Fruit fly (Drosophila melanogaster) whole organism, embryonic: Measurements from ENCODE around the gene Gip.

Experiments
- Atf-2 ChIP-seq: fragments of 200-800 bp; sonication (Bioruptor generic); optimal IDR thresholded peaks from 2 replicates; lab custom pipeline; 2016; ENCODE audit warnings: missing biosample characterization, missing genetic modification characterization
- Blimp-1 ChIP-seq: fragments of 200-800 bp; sonication (Bioruptor generic); optimal IDR thresholded peaks from 3 replicates; lab custom pipeline; 2018; ENCODE audit warnings: missing biosample characterization, missing genetic modification characterization, mild to moderate bottlenecking, moderate library complexity, missing genetic modification reagents
- CG1024 ChIP-seq: fragments of 200-800 bp; sonication (Bioruptor generic); IDR thresholded peaks from 2 replicates; pipeline ENCODE4 v1.3.6; 2022; ENCODE audit warnings: missing biosample characterization, missing genetic modification characterization
- CG10959 ChIP-seq: fragments of 200-800 bp; sonication (Bioruptor generic); IDR thresholded peaks from 2 replicates; pipeline ENCODE4 v1.3.6; 2022; ENCODE audit warnings: missing biosample characterization, missing genetic modification characterization
- CG16813 ChIP-seq: fragments of 200-800 bp; sonication (Bioruptor generic); IDR thresholded peaks from 3 replicates; pipeline ENCODE4 v1.3.6; 2022; ENCODE audit warnings: missing biosample characterization, missing genetic modification characterization; ENCODE audit not compliant: partially characterized antibody
- CG17612 ChIP-seq: fragments of 200-800 bp; sonication (Bioruptor generic); IDR thresholded peaks from 2 replicates; pipeline ENCODE4 v1.3.6; 2022; ENCODE audit warnings: missing biosample characterization, missing genetic modification characterization
- CG2199 ChIP-seq: fragments of 200-800 bp; sonication (Bioruptor generic); IDR thresholded peaks from 3 replicates; pipeline ENCODE4 v1.3.6; 2022; ENCODE audit warnings: missing biosample characterization, missing genetic modification characterization
- CG2875 ChIP-seq: fragments of 200-800 bp; sonication (Bioruptor generic); optimal IDR thresholded peaks from 2 replicates; lab custom pipeline; 2017; ENCODE audit warnings: missing biosample characterization, mild to moderate bottlenecking, missing genetic modification characterization, missing genetic modification reagents
- CG3065 ChIP-seq: fragments of 200-800 bp; sonication (Bioruptor generic); optimal IDR thresholded peaks from 2 replicates; lab custom pipeline; 2016; ENCODE audit warnings: missing biosample characterization, missing genetic modification characterization
- CG31365 ChIP-seq: fragments of 200-800 bp; sonication (Bioruptor generic); optimal IDR thresholded peaks from 2 replicates; lab custom pipeline; 2018; ENCODE audit warnings: missing biosample characterization, mild to moderate bottlenecking, missing genetic modification characterization
- CG5245 ChIP-seq: fragments of 200-800 bp; sonication (Bioruptor generic); optimal IDR thresholded peaks from 3 replicates; lab custom pipeline; 2016; ENCODE audit warnings: missing biosample characterization, missing genetic modification characterization
- CG6791 ChIP-seq: fragments of 200-800 bp; sonication (Bioruptor generic); IDR thresholded peaks from 3 replicates; pipeline ENCODE4 v1.3.6; 2022; ENCODE audit warnings: missing biosample characterization, missing genetic modification characterization; ENCODE audit not compliant: partially characterized antibody
- CG7963 ChIP-seq: fragments of 200-800 bp; sonication (Bioruptor generic); IDR thresholded peaks from 3 replicates; pipeline ENCODE4 v1.3.6; 2022; ENCODE audit warnings: missing biosample characterization, missing genetic modification characterization; ENCODE audit not compliant: partially characterized antibody
- CG8290 ChIP-seq, 3 experiments: fragments of 200-800 bp; sonication (Bioruptor generic); optimal IDR thresholded peaks; 2 replicates each; lab custom pipeline; 2016 to 2019; ENCODE audit warnings: missing biosample characterization in 3 of 3, missing genetic modification characterization in 3 of 3, mild to moderate bottlenecking in 2 of 3, moderate library complexity in 1 of 3
- CG8478 ChIP-seq: fragments of >200 bp; optimal IDR thresholded peaks from 2 replicates; lab custom pipeline; 2018
- Dfd ChIP-seq, 2 experiments: fragments of >200 bp; optimal IDR thresholded peaks; 2 replicates each; lab custom pipeline; 2017; ENCODE audit warnings: missing biosample characterization in 2 of 2, missing genetic modification characterization in 2 of 2
- Dll ChIP-seq: fragments of 200-800 bp; sonication (Bioruptor generic); IDR thresholded peaks from 4 replicates; pipeline ENCODE4 v1.3.6; 2022; ENCODE audit warnings: missing biosample characterization, missing genetic modification characterization; ENCODE audit not compliant: partially characterized antibody
- ERR ChIP-seq: fragments of 200-800 bp; sonication (Bioruptor generic); optimal IDR thresholded peaks from 2 replicates; lab custom pipeline; 2016; ENCODE audit warnings: missing biosample characterization, missing genetic modification characterization
- Eip74EF ChIP-seq, 2 experiments: fragments of 200-800 bp in 1 of 2; fragments of >200 bp in 1 of 2; sonication (Bioruptor generic) in 1 of 2; optimal IDR thresholded peaks; 2 replicates each; lab custom pipeline; 2017 to 2019; ENCODE audit warnings: missing biosample characterization in 2 of 2, missing genetic modification characterization in 2 of 2, mild to moderate bottlenecking in 1 of 2, moderate library complexity in 1 of 2
- Fer3 ChIP-seq: fragments of 200-800 bp; sonication (Bioruptor generic); optimal IDR thresholded peaks from 2 replicates; lab custom pipeline; 2018; ENCODE audit warnings: missing biosample characterization, mild to moderate bottlenecking, missing genetic modification characterization, moderate library complexity
- MBD-R2 ChIP-seq: fragments of 200-800 bp; sonication (Bioruptor generic); IDR thresholded peaks from 2 replicates; pipeline ENCODE4 v1.3.6; 2022; ENCODE audit warnings: missing biosample characterization, missing genetic modification characterization
- Nf-YC ChIP-seq: fragments of 200-800 bp; optimal IDR thresholded peaks from 3 replicates; lab custom pipeline; 2019; ENCODE audit warnings: missing biosample characterization, mild to moderate bottlenecking, missing genetic modification characterization, moderate library complexity
- Opbp ChIP-seq: fragments of 200-800 bp; sonication (Bioruptor generic); IDR thresholded peaks from 3 replicates; pipeline ENCODE4 v1.3.6; 2022; ENCODE audit warnings: missing biosample characterization, missing genetic modification characterization; ENCODE audit not compliant: partially characterized antibody
- PHDP ChIP-seq: fragments of 200-800 bp; sonication (Bioruptor generic); optimal IDR thresholded peaks from 3 replicates; lab custom pipeline; 2018; ENCODE audit warnings: missing biosample characterization, mild to moderate bottlenecking, missing genetic modification characterization, moderate library complexity
- Taf1 ChIP-seq: fragments of 200-800 bp; sonication (Bioruptor generic); IDR thresholded peaks from 2 replicates; pipeline ENCODE4 v1.3.6; 2022; ENCODE audit warnings: missing biosample characterization, missing genetic modification characterization
- YL-1 ChIP-seq: fragments of 200-800 bp; sonication (Bioruptor generic); optimal IDR thresholded peaks from 3 replicates; lab custom pipeline; 2017; ENCODE audit warnings: missing biosample characterization, mild to moderate bottlenecking, missing genetic modification characterization
- aop ChIP-seq: fragments of 200-800 bp; sonication (Bioruptor generic); IDR thresholded peaks from 2 replicates; pipeline ENCODE4 v1.3.6; 2022; ENCODE audit warnings: missing biosample characterization, missing genetic modification characterization
- ara ChIP-seq: fragments of 200-800 bp; sonication (Bioruptor generic); IDR thresholded peaks from 2 replicates; pipeline ENCODE4 v1.3.6; 2022; ENCODE audit warnings: missing biosample characterization, missing genetic modification characterization
- bab2 ChIP-seq: fragments of 200-800 bp; sonication (Bioruptor generic); optimal IDR thresholded peaks from 2 replicates; lab custom pipeline; 2016; ENCODE audit warnings: missing biosample characterization, missing genetic modification characterization
- cad ChIP-seq: fragments of >200 bp; optimal IDR thresholded peaks from 2 replicates; lab custom pipeline; 2017; ENCODE audit warnings: missing biosample characterization, missing genetic modification characterization
- cg ChIP-seq: fragments of 200-800 bp; sonication (Bioruptor generic); optimal IDR thresholded peaks from 3 replicates; lab custom pipeline; 2019; ENCODE audit warnings: missing biosample characterization, mild to moderate bottlenecking, missing genetic modification characterization, moderate library complexity
- dati ChIP-seq: fragments of 200-800 bp; sonication (Bioruptor generic); IDR thresholded peaks from 2 replicates; pipeline ENCODE4 v1.3.6; 2022; ENCODE audit warnings: missing biosample characterization, missing genetic modification characterization
- ewg ChIP-seq: fragments of 200-800 bp; sonication (Bioruptor generic); optimal IDR thresholded peaks from 3 replicates; lab custom pipeline; 2017; ENCODE audit warnings: mild to moderate bottlenecking, missing biosample characterization, missing genetic modification reagents, missing genetic modification characterization
- fru ChIP-seq: fragments of >200 bp; optimal IDR thresholded peaks from 2 replicates; lab custom pipeline; 2017
- grau ChIP-seq: fragments of 200-800 bp; optimal IDR thresholded peaks from 3 replicates; lab custom pipeline; 2019; ENCODE audit warnings: missing biosample characterization, mild to moderate bottlenecking, missing genetic modification characterization, moderate library complexity
- jumu ChIP-seq: fragments of 200-800 bp; sonication (Bioruptor generic); optimal IDR thresholded peaks from 3 replicates; lab custom pipeline; 2016; ENCODE audit warnings: missing biosample characterization, missing genetic modification characterization
- kay ChIP-seq: fragments of 200-800 bp; sonication (Bioruptor generic); optimal IDR thresholded peaks from 2 replicates; lab custom pipeline; 2016; ENCODE audit warnings: missing biosample characterization, missing genetic modification characterization
- ken ChIP-seq: fragments of 200-800 bp; sonication (Bioruptor generic); IDR thresholded peaks from 3 replicates; pipeline ENCODE4 v1.3.6; 2022; ENCODE audit warnings: missing biosample characterization, missing genetic modification characterization
- knrl ChIP-seq: fragments of 200-800 bp; sonication (Bioruptor generic); IDR thresholded peaks from 3 replicates; pipeline ENCODE4 v1.3.6; 2022; ENCODE audit warnings: missing biosample characterization, missing genetic modification characterization; ENCODE audit not compliant: partially characterized antibody
- p53 ChIP-seq: fragments of 200-800 bp; sonication (Bioruptor generic); optimal IDR thresholded peaks from 2 replicates; lab custom pipeline; 2016; ENCODE audit warnings: missing biosample characterization, missing genetic modification characterization
- ranshi ChIP-seq: fragments of 200-800 bp; sonication (Bioruptor generic); IDR thresholded peaks from 2 replicates; pipeline ENCODE4 v1.3.6; 2022; ENCODE audit warnings: missing biosample characterization, missing genetic modification characterization
- repo ChIP-seq: fragments of 200-800 bp; sonication (Bioruptor generic); optimal IDR thresholded peaks from 2 replicates; lab custom pipeline; 2016; ENCODE audit warnings: missing biosample characterization, missing genetic modification characterization
- sima ChIP-seq: fragments of 200-800 bp; sonication (Bioruptor generic); optimal IDR thresholded peaks from 2 replicates; lab custom pipeline; 2016; ENCODE audit warnings: missing biosample characterization, missing genetic modification characterization
- stwl ChIP-seq: fragments of 200-800 bp; sonication (Bioruptor generic); optimal IDR thresholded peaks from 3 replicates; lab custom pipeline; 2018; ENCODE audit warnings: missing biosample characterization, mild to moderate bottlenecking, missing genetic modification characterization, moderate library complexity
- twi ChIP-seq: fragments of 200-800 bp; optimal IDR thresholded peaks from 2 replicates; lab custom pipeline; 2019; ENCODE audit warnings: missing biosample characterization, mild to moderate bottlenecking, missing genetic modification characterization, moderate library complexity
- zen ChIP-seq: fragments of 200-800 bp; sonication (Bioruptor generic); optimal IDR thresholded peaks from 3 replicates; lab custom pipeline; 2018; ENCODE audit warnings: missing biosample characterization, mild to moderate bottlenecking, missing genetic modification characterization, moderate library complexity
- zen2 ChIP-seq: fragments of 200-800 bp; sonication (Bioruptor generic); IDR thresholded peaks from 3 replicates; pipeline ENCODE4 v1.3.6; 2022; ENCODE audit warnings: missing biosample characterization, missing genetic modification characterization; ENCODE audit not compliant: partially characterized antibody

The Gip gene

DNA sequence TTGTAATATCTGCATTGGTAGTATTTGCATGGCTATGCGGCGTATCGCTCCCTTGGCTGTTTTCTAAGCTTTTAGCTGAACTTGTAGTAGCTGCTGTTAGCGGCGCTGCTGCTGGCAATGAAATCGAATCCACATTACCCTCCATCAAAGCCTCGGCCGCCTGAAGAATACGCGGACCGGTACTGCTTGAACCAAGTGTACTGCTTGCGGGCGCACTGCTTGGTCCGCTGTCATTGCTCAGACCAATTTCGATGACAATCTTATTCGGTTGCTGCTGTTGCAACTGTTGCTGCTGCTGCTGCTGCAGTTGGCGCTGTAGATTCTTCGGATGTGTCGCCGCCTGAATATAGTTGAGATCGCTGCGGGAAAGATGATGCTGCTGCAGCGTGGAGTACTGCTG is 21.7 kb downstream of the Gip start:
- TF ChIP-seq CG8478 (lab: Kevin White, UChicago) = no peak
- no peak for TF ChIP-seq PHDP (tag; lab: Kevin White, UChicago)
- TF ChIP-seq stwl (tag; lab: Kevin White, UChicago) = peak; percentile 41
- TF ChIP-seq knrl (GFP tag; lab: Robert Waterston, UW) = peak; percentile 17; the same call in 1 of the 3 replicates
- no peak for TF ChIP-seq p53 (GFP tag; lab: Kevin White, UChicago)
- TF ChIP-seq Blimp-1 (GFP tag; lab: Kevin White, UChicago) = no peak
- no peak for TF ChIP-seq bab2 (GFP tag; lab: Kevin White, UChicago)
- no peak for TF ChIP-seq Fer3 (tag; lab: Kevin White, UChicago)
- TF ChIP-seq YL-1 (GFP tag; lab: Kevin White, UChicago) = no peak
- no peak for TF ChIP-seq sima (GFP tag; lab: Kevin White, UChicago)
- TF ChIP-seq Taf1 = no peak
- TF ChIP-seq dati (GFP tag; lab: Robert Waterston, UW) = no peak
- TF ChIP-seq CG1024 (GFP tag; lab: Robert Waterston, UW) = no peak
- peak in 1 of 2 experiments; percentile 87 for TF ChIP-seq Eip74EF (GFP tag; optimal IDR thresholded peaks at IDR 0.05; lab: Kevin White, UChicago)
- no peak for TF ChIP-seq zen2 (GFP tag; lab: Robert Waterston, UW)
- no peak for TF ChIP-seq Nf-YC (tag; lab: Kevin White, UChicago)
- 0 out of 3 replicates have a peak, but pooled peaks have one; percentile 74 for TF ChIP-seq CG2199 (GFP tag; lab: Robert Waterston, UW)
- peak in 1 of 2 experiments; percentile 69 for TF ChIP-seq Dfd (GFP tag; optimal IDR thresholded peaks at IDR 0.05; lab: Kevin White, UChicago)
- no peak for TF ChIP-seq aop (GFP tag; lab: Robert Waterston, UW)
- TF ChIP-seq ken = no peak
- no peak for TF ChIP-seq ERR
- TF ChIP-seq CG7963 (GFP tag; lab: Robert Waterston, UW) = no peak
- TF ChIP-seq CG6791 (GFP tag; lab: Robert Waterston, UW) = 0 out of 3 replicates have a peak, but pooled peaks have one; percentile 26
- TF ChIP-seq jumu = no peak
- TF ChIP-seq CG5245 (GFP tag; lab: Kevin White, UChicago) = no peak
- no peak for TF ChIP-seq CG10959
- TF ChIP-seq CG8290 (GFP tag; optimal IDR thresholded peaks at IDR 0.05; lab: Kevin White, UChicago) = peak; percentile 33
- peak in 1 of 2 experiments; percentile 16 for TF ChIP-seq CG8290 (tag; optimal IDR thresholded peaks at IDR 0.05; lab: Kevin White, UChicago)
- TF ChIP-seq repo = no peak
- TF ChIP-seq Dll (GFP tag; lab: Robert Waterston, UW) = no peak
- peak; percentile 19; the same call in 1 of the 2 replicates for TF ChIP-seq MBD-R2 (GFP tag; lab: Robert Waterston, UW)
- no peak for TF ChIP-seq CG2875
- TF ChIP-seq kay (GFP tag; lab: Kevin White, UChicago) = no peak
- no peak for TF ChIP-seq grau (tag; lab: Kevin White, UChicago)
- TF ChIP-seq ara (GFP tag; lab: Robert Waterston, UW) = no peak
- no peak for TF ChIP-seq ranshi
- no peak for TF ChIP-seq cad (GFP tag; lab: Kevin White, UChicago)
- no peak for TF ChIP-seq CG17612 (GFP tag; lab: Robert Waterston, UW)
- TF ChIP-seq twi (tag; lab: Kevin White, UChicago) = no peak
- TF ChIP-seq fru (lab: Kevin White, UChicago) = no peak
- TF ChIP-seq cg (GFP tag; lab: Kevin White, UChicago) = no peak
- 0 out of 3 replicates have a peak, but pooled peaks have one; percentile 13 for TF ChIP-seq CG16813 (GFP tag; lab: Robert Waterston, UW)
- peak; percentile 95 for TF ChIP-seq CG31365 (tag; lab: Kevin White, UChicago)
- TF ChIP-seq Opbp (GFP tag; lab: Robert Waterston, UW) = 0 out of 3 replicates have a peak, but pooled peaks have one; percentile 43
- no peak for TF ChIP-seq Atf-2
- TF ChIP-seq zen (tag; lab: Kevin White, UChicago) = no peak
- TF ChIP-seq CG3065 (GFP tag; lab: Kevin White, UChicago) = no peak
- TF ChIP-seq ewg (GFP tag; lab: Kevin White, UChicago) = no peak
